Worm (Caenorhabditis elegans) whole organism, L3 larva: ENCODE measurements around the gene nas-17.

Experiments used
- ZK546.5 ChIP-seq: sonication (generic microtip); optimal IDR thresholded peaks from 2 replicates; lab custom pipeline; 2017; ENCODE audit warnings: missing biosample characterization, missing genetic modification characterization
- aly-2 ChIP-seq: fragments of 150-350 bp; optimal IDR thresholded peaks from 2 replicates; lab custom pipeline; 2014; ENCODE audit warnings: missing biosample characterization, missing genetic modification characterization
- ama-1 ChIP-seq: fragments of 150-350 bp; optimal IDR thresholded peaks from 2 replicates; lab custom pipeline; 2018
- ceh-16 ChIP-seq: sonication (generic microtip); optimal IDR thresholded peaks from 2 replicates; lab custom pipeline; 2017; ENCODE audit warnings: missing biosample characterization, missing genetic modification characterization
- ceh-28 ChIP-seq: fragments of 150-350 bp; optimal IDR thresholded peaks from 2 replicates; lab custom pipeline; 2014; ENCODE audit warnings: missing biosample characterization, missing genetic modification reagents, missing genetic modification characterization
- daf-12 ChIP-seq: fragments of 150-350 bp; optimal IDR thresholded peaks from 2 replicates; lab custom pipeline; 2014; ENCODE audit warnings: missing biosample characterization, missing genetic modification reagents, missing genetic modification characterization
- egl-27 ChIP-seq: sonication (generic microtip); optimal IDR thresholded peaks from 4 replicates; lab custom pipeline; 2017; ENCODE audit warnings: missing biosample characterization, missing genetic modification reagents, missing genetic modification characterization
- elt-1 ChIP-seq: fragments of 150-350 bp; optimal IDR thresholded peaks from 2 replicates; lab custom pipeline; 2014; ENCODE audit warnings: missing biosample characterization, missing genetic modification characterization
- elt-2 ChIP-seq: sonication (generic microtip); optimal IDR thresholded peaks from 2 replicates; lab custom pipeline; 2016; ENCODE audit warnings: missing genetic modification reagents, mild to moderate bottlenecking, missing genetic modification characterization, missing compliant biosample characterization
- elt-3 ChIP-seq, 3 experiments: fragments of 150-350 bp in 1 of 3; sonication (generic microtip) in 2 of 3; optimal IDR thresholded peaks; 2 replicates in 2 of 3; 4 replicates in 1 of 3; lab custom pipeline; 2014 to 2017; ENCODE audit warnings: missing biosample characterization in 3 of 3, missing genetic modification characterization in 3 of 3
- eor-1 ChIP-seq, 2 experiments: fragments of 150-350 bp; optimal IDR thresholded peaks; 2 replicates each; lab custom pipeline; 2014 to 2018; ENCODE audit warnings: missing biosample characterization in 2 of 2, missing genetic modification characterization in 2 of 2
- fkh-10 ChIP-seq: sonication (generic microtip); optimal IDR thresholded peaks from 2 replicates; lab custom pipeline; 2017; ENCODE audit warnings: missing biosample characterization, missing genetic modification reagents, missing genetic modification characterization
- fkh-2 ChIP-seq: fragments of 150-350 bp; optimal IDR thresholded peaks from 2 replicates; lab custom pipeline; 2014; ENCODE audit warnings: missing biosample characterization, missing genetic modification reagents, missing genetic modification characterization
- fos-1 ChIP-seq: fragments of 150-350 bp; optimal IDR thresholded peaks from 2 replicates; lab custom pipeline; 2014; ENCODE audit warnings: missing biosample characterization, missing genetic modification characterization
- hmg-11 ChIP-seq: sonication (generic microtip); optimal IDR thresholded peaks from 2 replicates; lab custom pipeline; 2016; ENCODE audit warnings: missing genetic modification characterization, missing compliant biosample characterization
- jun-1 ChIP-seq: fragments of 150-350 bp; optimal IDR thresholded peaks from 2 replicates; lab custom pipeline; 2014; ENCODE audit warnings: missing biosample characterization, missing genetic modification reagents, missing genetic modification characterization
- lin-15B ChIP-seq: fragments of 150-350 bp; optimal IDR thresholded peaks from 2 replicates; lab custom pipeline; 2014; ENCODE audit warnings: missing biosample characterization, missing genetic modification characterization
- lin-39 ChIP-seq: fragments of 150-350 bp; optimal IDR thresholded peaks from 2 replicates; lab custom pipeline; 2018; ENCODE audit warnings: missing biosample characterization, missing genetic modification reagents, missing genetic modification characterization
- lsy-12 ChIP-seq: sonication (generic microtip); optimal IDR thresholded peaks from 2 replicates; lab custom pipeline; 2016; ENCODE audit warnings: mild to moderate bottlenecking, missing genetic modification characterization, missing compliant biosample characterization
- mdl-1 ChIP-seq: fragments of 150-350 bp; optimal IDR thresholded peaks from 2 replicates; lab custom pipeline; 2014; ENCODE audit warnings: missing biosample characterization, missing genetic modification characterization
- nfya-1 ChIP-seq: sonication (generic microtip); optimal IDR thresholded peaks from 2 replicates; lab custom pipeline; 2017; ENCODE audit warnings: missing genetic modification characterization, mild to moderate bottlenecking, missing compliant biosample characterization, antibody characterized with exemption, moderate library complexity; ENCODE audit not compliant: insufficient read depth
- nhr-12 ChIP-seq: fragments of 150-350 bp; optimal IDR thresholded peaks from 2 replicates; lab custom pipeline; 2014; ENCODE audit warnings: missing biosample characterization, missing genetic modification characterization
- nhr-23 ChIP-seq: fragments of 150-350 bp; optimal IDR thresholded peaks from 2 replicates; lab custom pipeline; 2014; ENCODE audit warnings: missing biosample characterization, missing genetic modification reagents, missing genetic modification characterization
- nhr-237 ChIP-seq: fragments of 150-350 bp; optimal IDR thresholded peaks from 2 replicates; lab custom pipeline; 2014; ENCODE audit warnings: missing biosample characterization, missing genetic modification characterization
- nhr-43 ChIP-seq: sonication (generic microtip); optimal IDR thresholded peaks from 2 replicates; lab custom pipeline; 2016; ENCODE audit warnings: mild to moderate bottlenecking, missing genetic modification characterization, missing compliant biosample characterization; ENCODE audit not compliant: poor library complexity, severe bottlenecking
- nhr-77 ChIP-seq: fragments of 150-350 bp; optimal IDR thresholded peaks from 2 replicates; lab custom pipeline; 2014; ENCODE audit warnings: missing biosample characterization, missing genetic modification characterization
- pha-4 ChIP-seq: fragments of 150-350 bp; optimal IDR thresholded peaks from 2 replicates; lab custom pipeline; 2014; ENCODE audit warnings: missing biosample characterization, missing genetic modification reagents, missing genetic modification characterization
- pqm-1 ChIP-seq: fragments of 150-350 bp; optimal IDR thresholded peaks from 2 replicates; lab custom pipeline; 2017; ENCODE audit warnings: missing biosample characterization, missing genetic modification characterization, inconsistent platforms
- sea-2 ChIP-seq: fragments of 150-350 bp; sonication (generic microtip); optimal IDR thresholded peaks from 4 replicates; lab custom pipeline; 2014; ENCODE audit warnings: missing biosample characterization, missing genetic modification reagents, missing genetic modification characterization
- snpc-4 ChIP-seq: fragments of 150-350 bp; optimal IDR thresholded peaks from 2 replicates; lab custom pipeline; 2014; ENCODE audit warnings: missing biosample characterization, missing genetic modification characterization
- tbx-2 ChIP-seq: sonication (generic microtip); optimal IDR thresholded peaks from 2 replicates; lab custom pipeline; 2016; ENCODE audit warnings: mild to moderate bottlenecking, missing genetic modification characterization, missing compliant biosample characterization
- unc-39 ChIP-seq: sonication (generic microtip); optimal IDR thresholded peaks from 4 replicates; lab custom pipeline; 2017; ENCODE audit warnings: missing biosample characterization, missing genetic modification characterization
- unc-62 ChIP-seq: fragments of 150-350 bp; sonication (generic microtip); optimal IDR thresholded peaks from 4 replicates; lab custom pipeline; 2014; ENCODE audit warnings: missing biosample characterization, missing genetic modification reagents, missing genetic modification characterization
- ztf-11 ChIP-seq: fragments of 150-350 bp; optimal IDR thresholded peaks from 2 replicates; lab custom pipeline; 2014; ENCODE audit warnings: missing biosample characterization, missing genetic modification characterization

Gene nas-17

DNA sequence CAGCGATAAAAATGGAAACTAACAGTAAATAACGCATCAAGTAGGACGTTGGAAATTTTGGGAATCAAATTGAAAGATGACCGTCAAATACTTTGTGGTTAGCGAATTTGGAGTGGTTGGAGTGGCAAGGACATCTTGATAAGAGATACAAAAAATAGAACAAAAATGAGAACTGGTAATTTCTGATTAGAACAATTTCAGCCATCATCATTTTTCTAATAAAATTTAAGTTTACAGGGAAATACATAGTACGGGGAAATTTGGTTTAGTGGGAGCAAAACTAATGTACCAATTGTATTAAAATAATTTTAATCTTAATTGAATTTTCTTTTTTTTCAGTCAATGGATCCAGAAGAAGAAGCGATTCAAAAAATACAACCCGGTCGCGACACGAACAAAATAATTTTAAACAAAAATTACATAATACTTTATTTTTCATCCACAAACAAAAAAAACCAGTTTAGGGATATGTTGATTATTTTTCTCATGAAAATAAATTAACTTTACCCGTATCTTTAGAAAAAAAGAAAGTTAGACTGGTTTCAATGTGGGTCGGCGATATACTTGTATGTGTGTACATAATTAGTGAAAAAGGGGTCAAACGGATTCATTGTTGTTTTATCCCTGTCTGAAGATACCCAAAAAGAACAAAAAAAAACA, 12.3 kb downstream of the nas-17 start, which contains the start of the genes K03B8.8 and grl-3:
Gene K03B8.8 (minus strand): TSS at position 101 of the 660 bp plus-strand sequence.
Gene grl-3 (plus strand): TSS at position 610 of the 660 bp plus-strand sequence.
- TF ChIP-seq elt-3 (tag; optimal IDR thresholded peaks at IDR 0.05; lab: Kevin White, UChicago) = no peak
- no peak for TF ChIP-seq elt-1 (tag; lab: Kevin White, UChicago)

DNA sequence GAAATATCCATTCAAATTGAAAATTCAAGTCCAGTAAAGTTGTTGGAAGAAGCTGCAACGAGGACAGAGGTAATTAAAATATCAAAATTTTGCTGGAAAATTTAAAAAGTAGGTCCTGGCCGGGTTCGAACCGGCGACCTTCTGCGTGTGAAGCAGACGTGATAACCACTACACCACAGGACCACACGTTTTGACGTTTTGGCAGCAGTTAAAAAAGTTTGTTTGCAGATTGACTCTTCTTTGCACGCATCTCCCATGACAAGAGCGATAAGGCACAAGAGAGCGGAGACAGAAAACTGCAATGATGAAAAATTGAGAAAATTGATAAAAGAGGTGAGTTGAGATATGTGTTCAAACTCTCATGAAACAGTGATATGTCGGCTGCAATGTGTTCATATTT, 13.4 kb downstream of the nas-17 start:
- TF ChIP-seq ama-1 (no peak), ZK546.5 (tag; lab: Kevin White, UChicago) (no peak), ztf-11 (tag; lab: Kevin White, UChicago) (no peak), nhr-23 (tag; lab: Kevin White, UChicago) (no peak), elt-1 (tag; lab: Kevin White, UChicago) (no peak), lsy-12 (tag; lab: Kevin White, UChicago) (peak; percentile 2), lin-39 (no peak), snpc-4 (tag; lab: Kevin White, UChicago) (peak; percentile 14), elt-2 (tag; lab: Kevin White, UChicago) (peak; percentile 79), pqm-1 (tag; lab: Kevin White, UChicago) (peak; percentile 60), nhr-43 (tag; lab: Kevin White, UChicago) (no peak), nhr-237 (no peak), fos-1 (tag; lab: Kevin White, UChicago) (no peak), eor-1 (tag; optimal IDR thresholded peaks at IDR 0.05; lab: Kevin White, UChicago) (no peak), aly-2 (tag; lab: Kevin White, UChicago) (no peak), unc-39 (no peak), fkh-10 (GFP tag; lab: Kevin White, UChicago) (no peak), tbx-2 (tag; lab: Kevin White, UChicago) (no peak), hmg-11 (no peak), jun-1 (tag; lab: Kevin White, UChicago) (peak; percentile 58), daf-12 (tag; lab: Kevin White, UChicago) (no peak), nhr-12 (tag; lab: Kevin White, UChicago) (no peak)

DNA sequence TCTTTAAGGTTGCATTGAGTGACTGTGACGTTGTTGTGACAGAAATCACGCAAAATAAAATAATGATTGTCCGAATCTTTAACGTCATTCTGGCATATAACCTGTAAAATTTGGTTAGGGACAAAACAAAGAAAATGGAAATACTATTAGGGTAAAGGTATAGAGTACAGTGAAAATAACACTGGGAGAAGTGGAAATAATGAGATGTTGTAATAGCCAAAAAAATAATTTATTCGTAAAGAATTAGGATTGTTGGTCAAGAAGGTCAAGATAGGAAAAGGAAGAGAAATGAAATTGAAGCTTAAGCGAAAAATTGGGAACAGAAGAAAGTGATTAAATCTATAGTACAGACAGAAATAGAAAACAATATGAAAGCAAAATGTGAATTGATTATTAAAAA, 16.3 kb downstream of the nas-17 start, which contains the start of gene deg-3:
Gene deg-3 (minus strand): TSS at position 101 of the 400 bp plus-strand sequence.
- TF ChIP-seq pha-4 (tag; lab: Kevin White, UChicago) (no peak), sea-2 (no peak), ceh-28 (tag; lab: Kevin White, UChicago) (no peak), ZK546.5 (tag; lab: Kevin White, UChicago) (no peak), tbx-2 (tag; lab: Kevin White, UChicago) (no peak), unc-62 (GFP tag; lab: Kevin White, UChicago) (no peak), mdl-1 (tag; lab: Kevin White, UChicago) (no peak), nhr-237 (no peak), daf-12 (tag; lab: Kevin White, UChicago) (no peak), eor-1 (tag; optimal IDR thresholded peaks at IDR 0.05; lab: Kevin White, UChicago) (no peak), fos-1 (tag; lab: Kevin White, UChicago) (no peak), elt-1 (tag; lab: Kevin White, UChicago) (no peak)

DNA sequence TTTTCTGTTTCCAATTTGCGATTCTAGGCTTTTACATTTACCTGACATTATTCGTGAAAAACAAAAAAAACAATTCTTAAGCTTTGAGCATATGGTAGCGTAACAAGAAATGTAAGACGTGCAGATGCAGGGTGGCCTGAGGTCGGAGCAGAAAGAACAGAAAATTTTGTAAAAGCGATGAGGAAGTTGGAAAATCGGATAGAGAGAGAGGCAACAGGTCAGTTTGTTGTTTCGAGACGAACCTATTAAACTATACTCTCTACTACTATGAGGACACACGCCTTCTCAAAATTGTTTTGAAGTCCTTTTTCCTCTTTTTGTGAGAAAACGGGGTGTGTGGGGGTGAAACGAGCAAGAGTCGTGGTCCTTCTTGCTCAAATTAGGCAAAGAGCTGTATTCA, 22.9 kb downstream of the nas-17 start, which contains the start of gene des-2:
Gene des-2 (minus strand): TSS at position 101 of the 400 bp plus-strand sequence.
- no peak for TF ChIP-seq nhr-43 (tag; lab: Kevin White, UChicago)

DNA sequence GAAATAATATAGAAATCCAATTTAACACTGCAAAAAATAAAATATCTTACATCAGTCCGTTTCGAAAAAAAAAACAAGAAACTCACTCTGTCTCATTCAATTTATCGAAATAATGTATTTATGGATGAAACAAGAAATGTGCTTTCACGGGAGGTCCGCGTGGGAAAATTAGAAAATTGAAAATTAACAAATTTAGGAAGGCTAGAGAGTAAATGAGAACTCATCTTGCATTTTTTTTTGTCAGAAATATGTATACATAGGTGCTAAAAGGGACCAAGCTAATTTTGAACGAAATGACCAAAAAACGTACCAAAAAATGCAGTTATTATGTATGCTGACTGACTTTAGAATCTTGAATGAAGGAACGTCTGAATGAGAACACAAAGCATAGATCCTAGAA, 25.8 kb downstream of the nas-17 start, which contains the start of gene T26H10.2:
Gene T26H10.2 (minus strand): TSS at position 101 of the 400 bp plus-strand sequence.
- TF ChIP-seq unc-39 (no peak), lsy-12 (tag; lab: Kevin White, UChicago) (no peak), elt-3 (tag; optimal IDR thresholded peaks at IDR 0.05; lab: Kevin White, UChicago) (no peak), nhr-12 (tag; lab: Kevin White, UChicago) (no peak), elt-1 (tag; lab: Kevin White, UChicago) (no peak), nhr-43 (tag; lab: Kevin White, UChicago) (no peak), nfya-1 (tag; lab: Kevin White, UChicago) (no peak), ztf-11 (tag; lab: Kevin White, UChicago) (no peak), nhr-77 (no peak), lin-15B (tag; lab: Kevin White, UChicago) (no peak), egl-27 (tag; lab: Kevin White, UChicago) (no peak), ZK546.5 (tag; lab: Kevin White, UChicago) (no peak), unc-62 (GFP tag; lab: Kevin White, UChicago) (no peak), ceh-16 (tag; lab: Kevin White, UChicago) (no peak), fkh-2 (no peak), nhr-23 (tag; lab: Kevin White, UChicago) (no peak), mdl-1 (tag; lab: Kevin White, UChicago) (no peak)
- TF ChIP-seq, all 47 proteins: peak for 0
